Worm (Caenorhabditis elegans) whole organism, early embryonic: Measurements from ENCODE around the gene tlp-1.

ENCODE experiments used
- ama-1 ChIP-seq: fragments of 150-350 bp; optimal IDR thresholded peaks from 2 replicates; lab custom pipeline; 2014
- ceh-36 ChIP-seq: sonication (generic microtip); optimal IDR thresholded peaks from 2 replicates; lab custom pipeline; 2016; ENCODE audit warnings: missing genetic modification characterization, inconsistent platforms, missing compliant biosample characterization
- flt-1 ChIP-seq: fragments of 200-800 bp; sonication (Bioruptor generic); IDR thresholded peaks from 2 replicates; pipeline ENCODE4 v1.3.6; 2022; ENCODE audit warnings: missing genetic modification characterization, missing compliant biosample characterization
- hmbx-1 ChIP-seq: sonication (generic microtip); optimal IDR thresholded peaks from 2 replicates; lab custom pipeline; 2016; ENCODE audit warnings: mild to moderate bottlenecking, missing genetic modification characterization, missing compliant biosample characterization
- hmg-4 ChIP-seq: fragments of 200-800 bp; sonication (Bioruptor generic); optimal IDR thresholded peaks from 2 replicates; lab custom pipeline; 2018; ENCODE audit warnings: mild to moderate bottlenecking, missing genetic modification characterization, missing compliant biosample characterization
- hnd-1 ChIP-seq: sonication (generic microtip); optimal IDR thresholded peaks from 2 replicates; lab custom pipeline; 2016; ENCODE audit warnings: missing genetic modification characterization, missing compliant biosample characterization
- scrt-1 ChIP-seq: fragments of 200-800 bp; sonication (Bioruptor generic); IDR thresholded peaks from 2 replicates; pipeline ENCODE4 v1.3.6; 2022; ENCODE audit warnings: missing genetic modification characterization, missing compliant biosample characterization
- tbx-11 ChIP-seq: fragments of 200-800 bp; sonication (Bioruptor generic); IDR thresholded peaks from 2 replicates; pipeline ENCODE4 v1.3.6; 2022; ENCODE audit warnings: missing genetic modification characterization, missing compliant biosample characterization

DNA sequence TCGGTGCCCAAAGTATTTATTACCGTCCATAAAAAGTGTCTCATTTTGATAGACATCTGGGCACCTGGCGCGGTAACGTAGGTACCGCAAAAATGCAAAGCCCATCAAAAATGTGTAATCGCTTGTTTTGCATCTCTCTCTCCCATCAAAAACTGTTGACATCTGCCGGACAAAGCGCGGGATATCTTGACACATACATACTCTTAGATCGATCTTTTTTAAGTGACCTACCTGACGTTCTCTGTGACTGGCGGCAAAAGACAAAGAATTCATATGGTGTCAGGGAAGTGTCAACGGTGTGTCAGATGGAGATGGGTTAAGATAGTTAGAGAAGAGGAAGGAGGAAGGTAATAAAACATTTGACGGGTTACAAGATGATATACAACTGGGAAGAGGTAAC is 15.0 kb upstream of the tlp-1 start:
- TF ChIP-seq hmbx-1 (tag; lab: Kevin White, UChicago) (no peak), tbx-11 (GFP tag; lab: Robert Waterston, UW) (no peak), scrt-1 (GFP tag; lab: Robert Waterston, UW) (no peak), ama-1 (lab: Kevin White, UChicago) (no peak), hmg-4 (no peak), ceh-36 (tag; lab: Kevin White, UChicago) (no peak), hnd-1 (tag; lab: Kevin White, UChicago) (no peak), flt-1 (GFP tag; lab: Robert Waterston, UW) (no peak)
